Fruit fly (Drosophila melanogaster) whole organism, embryonic: Measurements from ENCODE around the gene CG8891.

Experiments
- Ada2b ChIP-seq: fragments of 200-800 bp; sonication (Bioruptor generic); IDR thresholded peaks from 2 replicates; pipeline ENCODE4 v1.3.6; 2022; ENCODE audit warnings: missing biosample characterization, missing genetic modification characterization
- B-H2 ChIP-seq: fragments of 200-800 bp; sonication (Bioruptor generic); optimal IDR thresholded peaks from 2 replicates; lab custom pipeline; 2018; ENCODE audit warnings: missing biosample characterization, mild to moderate bottlenecking, missing genetic modification characterization
- BEAF-32 ChIP-seq: fragments of 200-800 bp; sonication (Bioruptor generic); optimal IDR thresholded peaks from 3 replicates; lab custom pipeline; 2017; ENCODE audit warnings: missing biosample characterization, missing genetic modification characterization, mild to moderate bottlenecking, moderate library complexity, missing genetic modification reagents
- Bteb2 ChIP-seq: fragments of 200-800 bp; sonication (Bioruptor generic); optimal IDR thresholded peaks from 2 replicates; lab custom pipeline; 2016; ENCODE audit warnings: missing biosample characterization, missing genetic modification characterization
- CG11093 ChIP-seq: fragments of 200-800 bp; sonication (Bioruptor generic); IDR thresholded peaks from 3 replicates; pipeline ENCODE4 v1.3.6; 2022; ENCODE audit warnings: missing biosample characterization, missing genetic modification characterization
- CG11456 ChIP-seq: fragments of 200-800 bp; sonication (Bioruptor generic); IDR thresholded peaks from 3 replicates; pipeline ENCODE4 v1.3.6; 2022; ENCODE audit warnings: missing biosample characterization, missing genetic modification characterization
- CG11560 ChIP-seq: fragments of 200-800 bp; sonication (Bioruptor generic); IDR thresholded peaks from 3 replicates; pipeline ENCODE4 v1.3.6; 2022; ENCODE audit warnings: missing biosample characterization, missing genetic modification characterization
- CG12155 ChIP-seq: fragments of 200-800 bp; sonication (Bioruptor generic); optimal IDR thresholded peaks from 3 replicates; lab custom pipeline; 2016; ENCODE audit warnings: missing biosample characterization, missing genetic modification characterization
- CG14710 ChIP-seq: fragments of 200-800 bp; sonication (Bioruptor generic); optimal IDR thresholded peaks from 3 replicates; lab custom pipeline; 2019; ENCODE audit warnings: missing biosample characterization, mild to moderate bottlenecking, missing genetic modification characterization, moderate library complexity
- CG15073 ChIP-seq: fragments of 200-800 bp; sonication (Bioruptor generic); optimal IDR thresholded peaks from 2 replicates; lab custom pipeline; 2016; ENCODE audit warnings: missing biosample characterization, missing genetic modification characterization
- CG17829 ChIP-seq: fragments of 200-800 bp; optimal IDR thresholded peaks from 2 replicates; lab custom pipeline; 2019; ENCODE audit warnings: missing biosample characterization, mild to moderate bottlenecking, missing genetic modification characterization, moderate library complexity
- CG1832 ChIP-seq: fragments of 200-800 bp; sonication (Bioruptor generic); optimal IDR thresholded peaks from 2 replicates; lab custom pipeline; 2017; ENCODE audit warnings: missing biosample characterization, mild to moderate bottlenecking, missing genetic modification characterization, inconsistent platforms
- CG2120 ChIP-seq: fragments of 200-800 bp; sonication (Bioruptor generic); optimal IDR thresholded peaks from 3 replicates; lab custom pipeline; 2016; ENCODE audit warnings: missing biosample characterization, missing genetic modification characterization
- CG31388 ChIP-seq: fragments of 200-800 bp; sonication (Bioruptor generic); optimal IDR thresholded peaks from 2 replicates; lab custom pipeline; 2016; ENCODE audit warnings: missing biosample characterization, missing genetic modification characterization
- CG32532 ChIP-seq: fragments of 200-800 bp; sonication (Bioruptor generic); IDR thresholded peaks from 2 replicates; pipeline ENCODE4 v1.3.6; 2022; ENCODE audit warnings: missing biosample characterization, missing genetic modification characterization
- CG33213 ChIP-seq: fragments of 200-800 bp; sonication (Bioruptor generic); optimal IDR thresholded peaks from 3 replicates; lab custom pipeline; 2016; ENCODE audit warnings: missing biosample characterization, missing genetic modification characterization
- CG3726 ChIP-seq: fragments of 200-800 bp; sonication (Bioruptor generic); IDR thresholded peaks from 3 replicates; pipeline ENCODE4, ENCODE4 v1.3.6; 2022; ENCODE audit warnings: missing biosample characterization, missing genetic modification characterization
- CG4820 ChIP-seq: fragments of 200-800 bp; sonication (Bioruptor generic); optimal IDR thresholded peaks from 3 replicates; lab custom pipeline; 2016; ENCODE audit warnings: missing biosample characterization, missing genetic modification characterization
- CG9797 ChIP-seq: fragments of 200-800 bp; sonication (Bioruptor generic); optimal IDR thresholded peaks from 3 replicates; lab custom pipeline; 2018; ENCODE audit warnings: missing biosample characterization, mild to moderate bottlenecking, missing genetic modification characterization
- CG9932 ChIP-seq: fragments of 200-800 bp; sonication (Bioruptor generic); IDR thresholded peaks from 2 replicates; pipeline ENCODE4 v1.3.6; 2022; ENCODE audit warnings: missing biosample characterization, missing genetic modification characterization
- Dek ChIP-seq: fragments of 200-800 bp; sonication (Bioruptor generic); optimal IDR thresholded peaks from 3 replicates; lab custom pipeline; 2019; ENCODE audit warnings: missing biosample characterization, mild to moderate bottlenecking, missing genetic modification characterization, moderate library complexity
- E2f2 ChIP-seq: fragments of 200-800 bp; sonication (Bioruptor generic); IDR thresholded peaks from 2 replicates; pipeline ENCODE4 v1.3.6; 2022; ENCODE audit warnings: missing biosample characterization, missing genetic modification characterization
- MESR4 ChIP-seq: fragments of 200-800 bp; sonication (Bioruptor generic); optimal IDR thresholded peaks from 2 replicates; lab custom pipeline; 2018; ENCODE audit warnings: missing biosample characterization, mild to moderate bottlenecking, missing genetic modification characterization, moderate library complexity
- Max ChIP-seq: fragments of 200-800 bp; sonication (Bioruptor generic); optimal IDR thresholded peaks from 2 replicates; lab custom pipeline; 2016; ENCODE audit warnings: missing biosample characterization, mild to moderate bottlenecking, missing genetic modification characterization
- Mes4 ChIP-seq: fragments of 200-800 bp; sonication (Bioruptor generic); optimal IDR thresholded peaks from 2 replicates; lab custom pipeline; 2016; ENCODE audit warnings: missing biosample characterization, missing genetic modification characterization
- Mrtf ChIP-seq: fragments of 200-800 bp; sonication (Bioruptor generic); IDR thresholded peaks from 3 replicates; pipeline ENCODE4 v1.3.6; 2022; ENCODE audit warnings: missing biosample characterization, missing genetic modification characterization
- Nf-YC ChIP-seq: fragments of 200-800 bp; optimal IDR thresholded peaks from 3 replicates; lab custom pipeline; 2019; ENCODE audit warnings: missing biosample characterization, mild to moderate bottlenecking, missing genetic modification characterization, moderate library complexity
- NfI ChIP-seq: fragments of 200-800 bp; sonication (Bioruptor generic); optimal IDR thresholded peaks from 3 replicates; lab custom pipeline; 2018; ENCODE audit warnings: missing biosample characterization, mild to moderate bottlenecking, missing genetic modification characterization, moderate library complexity
- Oli ChIP-seq: fragments of 200-800 bp; sonication (Bioruptor generic); optimal IDR thresholded peaks from 2 replicates; lab custom pipeline; 2018; ENCODE audit warnings: missing biosample characterization, mild to moderate bottlenecking, missing genetic modification characterization, moderate library complexity
- Spps ChIP-seq: fragments of 200-800 bp; sonication (Bioruptor generic); optimal IDR thresholded peaks from 2 replicates; lab custom pipeline; 2018; ENCODE audit warnings: missing biosample characterization, mild to moderate bottlenecking, missing genetic modification characterization
- abd-A ChIP-seq: fragments of 200-800 bp; sonication (Bioruptor generic); optimal IDR thresholded peaks from 3 replicates; lab custom pipeline; 2019; ENCODE audit warnings: missing biosample characterization, mild to moderate bottlenecking, missing genetic modification characterization, moderate library complexity
- al ChIP-seq: fragments of 200-800 bp; sonication (Bioruptor generic); IDR thresholded peaks from 2 replicates; pipeline ENCODE4 v1.3.6; 2022; ENCODE audit warnings: missing biosample characterization, missing genetic modification characterization
- ara ChIP-seq: fragments of 200-800 bp; sonication (Bioruptor generic); IDR thresholded peaks from 2 replicates; pipeline ENCODE4 v1.3.6; 2022; ENCODE audit warnings: missing biosample characterization, missing genetic modification characterization
- cwo ChIP-seq: fragments of 200-800 bp; sonication (Bioruptor generic); optimal IDR thresholded peaks from 3 replicates; lab custom pipeline; 2017; ENCODE audit warnings: missing biosample characterization, missing genetic modification characterization, mild to moderate bottlenecking, moderate library complexity, missing genetic modification reagents
- dm ChIP-seq: fragments of 200-800 bp; sonication (Bioruptor generic); optimal IDR thresholded peaks from 3 replicates; lab custom pipeline; 2016; ENCODE audit warnings: missing biosample characterization, missing genetic modification characterization
- fru ChIP-seq: fragments of >200 bp; optimal IDR thresholded peaks from 2 replicates; lab custom pipeline; 2017
- fu2 ChIP-seq: fragments of 200-800 bp; sonication (Bioruptor generic); optimal IDR thresholded peaks from 2 replicates; lab custom pipeline; 2016; ENCODE audit warnings: missing biosample characterization, missing genetic modification characterization
- gce ChIP-seq: fragments of 200-800 bp; sonication (Bioruptor generic); IDR thresholded peaks from 3 replicates; pipeline ENCODE4 v1.3.6; 2022; ENCODE audit warnings: missing biosample characterization, missing genetic modification characterization
- gfzf ChIP-seq: fragments of 200-800 bp; sonication (Bioruptor generic); optimal IDR thresholded peaks from 2 replicates; lab custom pipeline; 2016; ENCODE audit warnings: missing biosample characterization, mild to moderate bottlenecking, missing genetic modification characterization, moderate library complexity
- insv ChIP-seq, 2 experiments: fragments of 200-800 bp; sonication (Bioruptor generic); optimal IDR thresholded peaks; 3 replicates each; lab custom pipeline; 2016 to 2018; ENCODE audit warnings: missing biosample characterization in 2 of 2, missing genetic modification characterization in 2 of 2
- lola ChIP-seq, 3 experiments: fragments of >200 bp in 2 of 3; fragments of 200-800 bp in 1 of 3; sonication (Bioruptor generic) in 1 of 3; optimal IDR thresholded peaks; 2 replicates each; lab custom pipeline; 2017 to 2019; ENCODE audit warnings: missing biosample characterization in 3 of 3, missing genetic modification characterization in 3 of 3, mild to moderate bottlenecking in 1 of 3, moderate library complexity in 1 of 3
- luna ChIP-seq: fragments of 200-800 bp; sonication (Bioruptor generic); optimal IDR thresholded peaks from 2 replicates; lab custom pipeline; 2016; ENCODE audit warnings: missing biosample characterization, missing genetic modification characterization
- nmo ChIP-seq: fragments of 200-800 bp; sonication (Bioruptor generic); optimal IDR thresholded peaks from 2 replicates; lab custom pipeline; 2018; ENCODE audit warnings: missing biosample characterization, mild to moderate bottlenecking, missing genetic modification characterization, moderate library complexity
- phol ChIP-seq: fragments of 200-800 bp; sonication (Bioruptor generic); optimal IDR thresholded peaks from 3 replicates; lab custom pipeline; 2018; ENCODE audit warnings: missing biosample characterization, mild to moderate bottlenecking, missing genetic modification characterization, moderate library complexity
- pzg ChIP-seq: fragments of 200-800 bp; sonication (Bioruptor generic); optimal IDR thresholded peaks from 3 replicates; lab custom pipeline; 2018; ENCODE audit warnings: missing biosample characterization, mild to moderate bottlenecking, missing genetic modification characterization, moderate library complexity
- stwl ChIP-seq: fragments of 200-800 bp; sonication (Bioruptor generic); optimal IDR thresholded peaks from 3 replicates; lab custom pipeline; 2018; ENCODE audit warnings: missing biosample characterization, mild to moderate bottlenecking, missing genetic modification characterization, moderate library complexity
- tin ChIP-seq: fragments of 200-800 bp; sonication (Bioruptor generic); optimal IDR thresholded peaks from 3 replicates; lab custom pipeline; 2016; ENCODE audit warnings: missing biosample characterization, missing genetic modification characterization
- trem ChIP-seq: fragments of 200-800 bp; optimal IDR thresholded peaks from 3 replicates; lab custom pipeline; 2019; ENCODE audit warnings: missing biosample characterization, mild to moderate bottlenecking, missing genetic modification characterization, moderate library complexity
- twi ChIP-seq: fragments of 200-800 bp; optimal IDR thresholded peaks from 2 replicates; lab custom pipeline; 2019; ENCODE audit warnings: missing biosample characterization, mild to moderate bottlenecking, missing genetic modification characterization, moderate library complexity
- z ChIP-seq: fragments of 200-800 bp; sonication (Bioruptor generic); IDR thresholded peaks from 3 replicates; pipeline ENCODE4 v1.3.6; 2022; ENCODE audit warnings: missing biosample characterization, missing genetic modification characterization
- zen ChIP-seq: fragments of 200-800 bp; sonication (Bioruptor generic); optimal IDR thresholded peaks from 3 replicates; lab custom pipeline; 2018; ENCODE audit warnings: missing biosample characterization, mild to moderate bottlenecking, missing genetic modification characterization, moderate library complexity

The CG8891 gene

DNA sequence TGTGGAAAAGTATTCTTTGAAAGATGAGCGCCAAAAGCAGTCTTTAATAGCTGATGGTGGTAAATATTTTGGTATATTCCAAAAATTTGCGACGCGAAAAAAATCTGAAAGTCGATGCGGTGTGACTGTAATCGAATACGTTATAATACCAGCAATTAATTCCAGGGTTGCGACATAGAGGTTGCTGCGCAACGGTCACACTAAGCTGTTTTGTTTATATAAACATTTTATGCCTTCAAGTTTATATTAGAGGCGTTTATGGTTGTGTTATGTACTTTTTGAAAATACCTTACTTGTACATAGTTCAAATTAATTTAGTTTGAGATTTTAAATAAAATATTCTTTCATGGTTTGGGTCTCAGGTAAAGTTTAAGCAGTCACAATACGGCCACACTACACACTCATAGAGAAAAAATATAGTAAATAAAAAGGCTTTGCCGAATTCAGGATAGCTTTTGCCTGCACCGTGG is 7.8 kb downstream of the CG8891 start, which contains the start of gene CG14043 (continued):
- TF ChIP-seq lola (GFP tag; optimal IDR thresholded peaks at IDR 0.05; lab: Kevin White, UChicago) = peak in 1 of 3 experiments; percentile 5
- peak; percentile 4 for TF ChIP-seq tin (GFP tag; lab: Kevin White, UChicago)
- peak; percentile 36 for TF ChIP-seq Bteb2 (GFP tag; lab: Kevin White, UChicago)
- peak; percentile 59 for TF ChIP-seq BEAF-32 (GFP tag; lab: Kevin White, UChicago)
- TF ChIP-seq Spps = peak; percentile 9
- no peak for TF ChIP-seq Mrtf (GFP tag; lab: Robert Waterston, UW)
- peak; percentile 86 for TF ChIP-seq CG14710 (tag; lab: Kevin White, UChicago)
- peak; percentile 58 for TF ChIP-seq CG2120
- peak; percentile 94 for TF ChIP-seq pzg (GFP tag; lab: Kevin White, UChicago)
- peak; percentile 84 for TF ChIP-seq stwl (tag; lab: Kevin White, UChicago)
- TF ChIP-seq Oli (tag; lab: Kevin White, UChicago) = no peak
- TF ChIP-seq insv (GFP tag; optimal IDR thresholded peaks at IDR 0.05; lab: Kevin White, UChicago) = peak in 1 of 2 experiments; percentile 19
- TF ChIP-seq dm (GFP tag; lab: Kevin White, UChicago) = peak; percentile 35
- TF ChIP-seq luna (GFP tag; lab: Kevin White, UChicago) = no peak
- peak; percentile 37; the same call in 1 of the 2 replicates for TF ChIP-seq CG9932 (GFP tag; lab: Robert Waterston, UW)
- no peak for TF ChIP-seq CG4820 (GFP tag; lab: Kevin White, UChicago)
- no peak for TF ChIP-seq CG3726 (GFP tag; lab: Robert Waterston, UW)
- peak; percentile 72 for TF ChIP-seq phol (tag; lab: Kevin White, UChicago)
- no peak for TF ChIP-seq CG11456 (GFP tag; lab: Robert Waterston, UW)
- TF ChIP-seq gfzf = peak; percentile 98
- no peak for TF ChIP-seq CG11093
- TF ChIP-seq nmo = peak; percentile 80
- TF ChIP-seq Ada2b (GFP tag; lab: Robert Waterston, UW) = no peak
- no peak for TF ChIP-seq cwo (GFP tag; lab: Kevin White, UChicago)
- TF ChIP-seq zen (tag; lab: Kevin White, UChicago) = peak; percentile 68
- peak; percentile 53 for TF ChIP-seq Dek (tag; lab: Kevin White, UChicago)
- TF ChIP-seq CG1832 (GFP tag; lab: Kevin White, UChicago) = no peak
- TF ChIP-seq al (GFP tag; lab: Robert Waterston, UW) = 0 out of 2 replicates have a peak, but pooled peaks have one; percentile 30
- TF ChIP-seq z (GFP tag; lab: Robert Waterston, UW) = no peak
- peak; percentile 61 for TF ChIP-seq CG33213 (GFP tag; lab: Kevin White, UChicago)
- TF ChIP-seq Max = peak; percentile 21
- TF ChIP-seq Mes4 (GFP tag; lab: Kevin White, UChicago) = no peak
- TF ChIP-seq CG31388 (GFP tag; lab: Kevin White, UChicago) = no peak
- no peak for TF ChIP-seq NfI (GFP tag; lab: Kevin White, UChicago)
- peak; percentile 21 for TF ChIP-seq twi (tag; lab: Kevin White, UChicago)
- TF ChIP-seq CG15073 (GFP tag; lab: Kevin White, UChicago) = no peak
- peak; percentile 83 for TF ChIP-seq E2f2
- no peak for TF ChIP-seq fu2 (GFP tag; lab: Kevin White, UChicago)
- peak; percentile 32; the same call in 1 of the 3 replicates for TF ChIP-seq CG11560 (tag; lab: Robert Waterston, UW)
- TF ChIP-seq B-H2 = no peak
- TF ChIP-seq Nf-YC (tag; lab: Kevin White, UChicago) = peak; percentile 49
- no peak for TF ChIP-seq abd-A (tag; lab: Kevin White, UChicago)
- TF ChIP-seq CG12155 (GFP tag; lab: Kevin White, UChicago) = peak; percentile 19
- TF ChIP-seq CG9797 (GFP tag; lab: Kevin White, UChicago) = peak; percentile 99
- no peak for TF ChIP-seq ara (GFP tag; lab: Robert Waterston, UW)
- 0 out of 2 replicates have a peak, but pooled peaks have one; percentile 21 for TF ChIP-seq CG32532 (GFP tag; lab: Robert Waterston, UW)
- peak; percentile 86 for TF ChIP-seq trem (tag; lab: Kevin White, UChicago)
- no peak for TF ChIP-seq fru (lab: Kevin White, UChicago)
- TF ChIP-seq gce = no peak
- TF ChIP-seq CG17829 = peak; percentile 51
- TF ChIP-seq MESR4 (GFP tag; lab: Kevin White, UChicago) = peak; percentile 31
